Fruit fly (Drosophila melanogaster) whole organism, embryonic: Measurements from ENCODE around the gene RabX6.
A peak's percentile ranks its signal among the peaks of the same experiment; 100 is the strongest.

Source experiments
- CG11560 ChIP-seq: fragments of 200-800 bp; sonication (Bioruptor generic); IDR thresholded peaks from 3 replicates; pipeline ENCODE4 v1.3.6; 2022; ENCODE audit warnings: missing biosample characterization, missing genetic modification characterization
- CG12659 ChIP-seq: fragments of 200-800 bp; sonication (Bioruptor generic); optimal IDR thresholded peaks from 3 replicates; lab custom pipeline; 2017; ENCODE audit warnings: mild to moderate bottlenecking, missing biosample characterization, missing genetic modification reagents, missing genetic modification characterization
- CG12769 ChIP-seq: fragments of 200-800 bp; sonication (Bioruptor generic); optimal IDR thresholded peaks from 2 replicates; lab custom pipeline; 2019; ENCODE audit warnings: missing biosample characterization, mild to moderate bottlenecking, missing genetic modification characterization, moderate library complexity
- CG13287 ChIP-seq: fragments of 200-800 bp; sonication (Bioruptor generic); IDR thresholded peaks from 2 replicates; pipeline ENCODE4 v1.3.6; 2022; ENCODE audit warnings: missing biosample characterization, missing genetic modification characterization; ENCODE audit not compliant: partially characterized antibody
- CG13775 ChIP-seq: fragments of 200-800 bp; sonication (Bioruptor generic); optimal IDR thresholded peaks from 3 replicates; lab custom pipeline; 2017; ENCODE audit warnings: missing biosample characterization, mild to moderate bottlenecking, missing genetic modification characterization
- CG14014 ChIP-seq: fragments of 200-800 bp; sonication (Bioruptor generic); IDR thresholded peaks from 2 replicates; pipeline ENCODE4 v1.3.6; 2022; ENCODE audit warnings: missing biosample characterization, missing genetic modification characterization
- CG14050 ChIP-seq: fragments of 200-800 bp; sonication (Bioruptor generic); IDR thresholded peaks from 3 replicates; pipeline ENCODE4 v1.3.6; 2022; ENCODE audit warnings: missing biosample characterization, missing genetic modification characterization
- CG15601 ChIP-seq: fragments of 200-800 bp; sonication (Bioruptor generic); optimal IDR thresholded peaks from 3 replicates; lab custom pipeline; 2019; ENCODE audit warnings: missing biosample characterization, mild to moderate bottlenecking, missing genetic modification characterization, moderate library complexity
- CG1792 ChIP-seq: fragments of 200-800 bp; sonication (Bioruptor generic); optimal IDR thresholded peaks from 2 replicates; lab custom pipeline; 2016; ENCODE audit warnings: missing biosample characterization, missing genetic modification characterization
- CG18599 ChIP-seq: fragments of 200-800 bp; sonication (Bioruptor generic); optimal IDR thresholded peaks from 3 replicates; lab custom pipeline; 2017; ENCODE audit warnings: missing biosample characterization, missing genetic modification characterization, mild to moderate bottlenecking, moderate library complexity, missing genetic modification reagents
- CG18619 ChIP-seq: fragments of 200-800 bp; sonication (Bioruptor generic); optimal IDR thresholded peaks from 3 replicates; lab custom pipeline; 2017; ENCODE audit warnings: missing biosample characterization, mild to moderate bottlenecking, missing genetic modification characterization
- CG2199 ChIP-seq: fragments of 200-800 bp; sonication (Bioruptor generic); IDR thresholded peaks from 3 replicates; pipeline ENCODE4 v1.3.6; 2022; ENCODE audit warnings: missing biosample characterization, missing genetic modification characterization
- CG3407 ChIP-seq: fragments of 200-800 bp; sonication (Bioruptor generic); optimal IDR thresholded peaks from 2 replicates; lab custom pipeline; 2018; ENCODE audit warnings: missing biosample characterization, mild to moderate bottlenecking, missing genetic modification characterization
- CG34376 ChIP-seq: fragments of 200-800 bp; sonication (Bioruptor generic); optimal IDR thresholded peaks from 2 replicates; lab custom pipeline; 2018; ENCODE audit warnings: missing biosample characterization, mild to moderate bottlenecking, missing genetic modification characterization
- CG7556 ChIP-seq: fragments of 200-800 bp; sonication (Bioruptor generic); optimal IDR thresholded peaks from 2 replicates; lab custom pipeline; 2017; ENCODE audit warnings: missing biosample characterization, mild to moderate bottlenecking, missing genetic modification characterization
- CG7928 ChIP-seq: fragments of 200-800 bp; sonication (Bioruptor generic); optimal IDR thresholded peaks from 2 replicates; lab custom pipeline; 2017; ENCODE audit warnings: missing biosample characterization, mild to moderate bottlenecking, missing genetic modification characterization
- E2f1 ChIP-seq: fragments of 200-800 bp; sonication (Bioruptor generic); IDR thresholded peaks from 2 replicates; pipeline ENCODE4 v1.3.6; 2022; ENCODE audit warnings: missing biosample characterization, missing genetic modification characterization
- Hmr ChIP-seq: fragments of 200-800 bp; sonication (Bioruptor generic); optimal IDR thresholded peaks from 3 replicates; lab custom pipeline; 2017; ENCODE audit warnings: mild to moderate bottlenecking, missing biosample characterization, missing genetic modification reagents, missing genetic modification characterization
- Hr51 ChIP-seq, 2 experiments: fragments of 200-800 bp; sonication (Bioruptor generic); optimal IDR thresholded peaks; 2 replicates in 1 of 2; 3 replicates in 1 of 2; lab custom pipeline; 2016 to 2018; ENCODE audit warnings: missing biosample characterization in 2 of 2, missing genetic modification characterization in 2 of 2, mild to moderate bottlenecking in 1 of 2, moderate library complexity in 1 of 2
- MTF-1 ChIP-seq: fragments of 200-800 bp; sonication (Bioruptor generic); optimal IDR thresholded peaks from 2 replicates; lab custom pipeline; 2018; ENCODE audit warnings: missing biosample characterization, mild to moderate bottlenecking, missing genetic modification characterization, borderline replicate concordance
- Oaz ChIP-seq: fragments of 200-800 bp; sonication (Bioruptor generic); IDR thresholded peaks from 2 replicates; pipeline ENCODE4 v1.3.6; 2022; ENCODE audit warnings: missing biosample characterization, missing genetic modification characterization
- Pdp1 ChIP-seq, 2 experiments: fragments of 200-800 bp; sonication (Bioruptor generic); optimal IDR thresholded peaks; 3 replicates each; lab custom pipeline; 2016; ENCODE audit warnings: missing biosample characterization in 2 of 2, missing genetic modification characterization in 2 of 2, mild to moderate bottlenecking in 1 of 2, moderate library complexity in 1 of 2
- Stat92E ChIP-seq, 3 experiments: fragments of >200 bp in 2 of 3; fragments of 200-800 bp in 1 of 3; sonication (Bioruptor generic) in 1 of 3; optimal IDR thresholded peaks; 2 replicates each; lab custom pipeline; 2017 to 2019; ENCODE audit warnings: missing biosample characterization in 3 of 3, missing genetic modification characterization in 3 of 3, mild to moderate bottlenecking in 1 of 3, moderate library complexity in 1 of 3
- YL-1 ChIP-seq: fragments of 200-800 bp; sonication (Bioruptor generic); optimal IDR thresholded peaks from 3 replicates; lab custom pipeline; 2017; ENCODE audit warnings: missing biosample characterization, mild to moderate bottlenecking, missing genetic modification characterization
- abd-A ChIP-seq: fragments of 200-800 bp; sonication (Bioruptor generic); optimal IDR thresholded peaks from 3 replicates; lab custom pipeline; 2019; ENCODE audit warnings: missing biosample characterization, mild to moderate bottlenecking, missing genetic modification characterization, moderate library complexity
- ac ChIP-seq: fragments of 200-800 bp; sonication (Bioruptor generic); optimal IDR thresholded peaks from 3 replicates; lab custom pipeline; 2017; ENCODE audit warnings: missing biosample characterization, mild to moderate bottlenecking, missing genetic modification characterization
- ap ChIP-seq: fragments of 200-800 bp; sonication (Bioruptor generic); IDR thresholded peaks from 2 replicates; pipeline ENCODE4 v1.3.6; 2022; ENCODE audit warnings: missing biosample characterization, missing genetic modification characterization
- bowl ChIP-seq: fragments of 200-800 bp; sonication (Bioruptor generic); IDR thresholded peaks from 2 replicates; pipeline ENCODE4 v1.3.6; 2022; ENCODE audit warnings: missing biosample characterization, missing genetic modification characterization
- cas ChIP-seq: fragments of 200-800 bp; sonication (Bioruptor generic); IDR thresholded peaks from 2 replicates; pipeline ENCODE4 v1.3.6; 2022; ENCODE audit warnings: missing biosample characterization, missing genetic modification characterization
- crol ChIP-seq: fragments of 200-800 bp; sonication (Bioruptor generic); IDR thresholded peaks from 2 replicates; pipeline ENCODE4 v1.3.6; 2022; ENCODE audit warnings: missing biosample characterization, missing genetic modification characterization
- emc ChIP-seq: fragments of 200-800 bp; sonication (Bioruptor generic); optimal IDR thresholded peaks from 2 replicates; lab custom pipeline; 2016; ENCODE audit warnings: missing biosample characterization, missing genetic modification characterization
- fd64A ChIP-seq: fragments of 200-800 bp; sonication (Bioruptor generic); optimal IDR thresholded peaks from 3 replicates; lab custom pipeline; 2018; ENCODE audit warnings: missing biosample characterization, mild to moderate bottlenecking, missing genetic modification characterization
- ftz-f1 ChIP-seq: fragments of 200-800 bp; sonication (Bioruptor generic); optimal IDR thresholded peaks from 2 replicates; lab custom pipeline; 2016; ENCODE audit warnings: missing biosample characterization, missing genetic modification characterization
- fu2 ChIP-seq: fragments of 200-800 bp; sonication (Bioruptor generic); optimal IDR thresholded peaks from 2 replicates; lab custom pipeline; 2016; ENCODE audit warnings: missing biosample characterization, missing genetic modification characterization
- gsb-n ChIP-seq: fragments of 200-800 bp; sonication (Bioruptor generic); optimal IDR thresholded peaks from 3 replicates; lab custom pipeline; 2018; ENCODE audit warnings: missing biosample characterization, mild to moderate bottlenecking, missing genetic modification characterization
- h ChIP-seq: fragments of >200 bp; optimal IDR thresholded peaks from 2 replicates; lab custom pipeline; 2017
- nau ChIP-seq: fragments of 200-800 bp; sonication (Bioruptor generic); optimal IDR thresholded peaks from 3 replicates; lab custom pipeline; 2017; ENCODE audit warnings: missing biosample characterization, mild to moderate bottlenecking, missing genetic modification characterization, missing genetic modification reagents
- onecut ChIP-seq: fragments of 200-800 bp; sonication (Bioruptor generic); IDR thresholded peaks from 2 replicates; pipeline ENCODE4 v1.3.6; 2022; ENCODE audit warnings: missing biosample characterization, missing genetic modification characterization
- psq ChIP-seq: fragments of 200-800 bp; sonication (Bioruptor generic); optimal IDR thresholded peaks from 2 replicates; lab custom pipeline; 2017; ENCODE audit warnings: missing biosample characterization, missing genetic modification characterization
- ro ChIP-seq: fragments of 200-800 bp; sonication (Bioruptor generic); IDR thresholded peaks from 2 replicates; pipeline ENCODE4 v1.3.6; 2022; ENCODE audit warnings: missing biosample characterization, missing genetic modification characterization
- sqz ChIP-seq: fragments of 200-800 bp; sonication (Bioruptor generic); optimal IDR thresholded peaks from 3 replicates; lab custom pipeline; 2018; ENCODE audit warnings: missing biosample characterization, mild to moderate bottlenecking, missing genetic modification characterization
- tup ChIP-seq: fragments of 200-800 bp; sonication (Bioruptor generic); optimal IDR thresholded peaks from 2 replicates; lab custom pipeline; 2016; ENCODE audit warnings: missing biosample characterization, mild to moderate bottlenecking, missing genetic modification characterization, moderate library complexity
- unc-4 ChIP-seq: fragments of 200-800 bp; sonication (Bioruptor generic); IDR thresholded peaks from 2 replicates; pipeline ENCODE4 v1.3.6; 2022; ENCODE audit warnings: missing biosample characterization, missing genetic modification characterization; ENCODE audit not compliant: partially characterized antibody
- vvl ChIP-seq: fragments of 200-800 bp; sonication (Bioruptor generic); IDR thresholded peaks from 2 replicates; pipeline ENCODE4 v1.3.6; 2022; ENCODE audit warnings: missing biosample characterization, missing genetic modification characterization
- wdn ChIP-seq: fragments of 200-800 bp; sonication (Bioruptor generic); IDR thresholded peaks from 2 replicates; pipeline ENCODE4 v1.3.6; 2022; ENCODE audit warnings: missing biosample characterization, missing genetic modification characterization
- zen2 ChIP-seq: fragments of 200-800 bp; sonication (Bioruptor generic); IDR thresholded peaks from 3 replicates; pipeline ENCODE4 v1.3.6; 2022; ENCODE audit warnings: missing biosample characterization, missing genetic modification characterization; ENCODE audit not compliant: partially characterized antibody

The RabX6 gene

dm6 chr3L:642865-643738 is 47.2 kb upstream of the RabX6 start (continued):
- TF ChIP-seq CG12769 (tag; lab: Kevin White, UChicago) (peak; percentile 67), CG3407 (GFP tag; lab: Kevin White, UChicago) (peak; percentile 45), unc-4 (GFP tag; lab: Robert Waterston, UW) (no peak), sqz (peak; percentile 34), Hmr (GFP tag; lab: Kevin White, UChicago) (peak; percentile 17), vvl (GFP tag; lab: Robert Waterston, UW) (0 out of 2 replicates have a peak, but pooled peaks have one; percentile 43), zen2 (GFP tag; lab: Robert Waterston, UW) (0 out of 3 replicates have a peak, but pooled peaks have one; percentile 24), CG18619 (GFP tag; lab: Kevin White, UChicago) (peak; percentile 27), CG13287 (GFP tag; lab: Robert Waterston, UW) (0 out of 2 replicates have a peak, but pooled peaks have one; percentile 20), crol (GFP tag; lab: Robert Waterston, UW) (0 out of 2 replicates have a peak, but pooled peaks have one; percentile 7), CG14014 (GFP tag; lab: Robert Waterston, UW) (peak; percentile 13; the same call in 1 of the 2 replicates), CG34376 (GFP tag; lab: Kevin White, UChicago) (peak; percentile 81), abd-A (peak; percentile 54), fu2 (GFP tag; lab: Kevin White, UChicago) (no peak), CG18599 (peak; percentile 67), CG12659 (peak; percentile 20), fd64A (peak; percentile 65), CG7556 (GFP tag; lab: Kevin White, UChicago) (peak; percentile 18), CG15601 (tag; lab: Kevin White, UChicago) (peak; percentile 32), Pdp1 (GFP tag; optimal IDR thresholded peaks at IDR 0.05; lab: Kevin White, UChicago) (peak in 1 of 2 experiments; percentile 96), Oaz (GFP tag; lab: Robert Waterston, UW) (no peak), YL-1 (GFP tag; lab: Kevin White, UChicago) (peak; percentile 29), tup (GFP tag; lab: Kevin White, UChicago) (peak; percentile 19), ap (GFP tag; lab: Robert Waterston, UW) (0 out of 2 replicates have a peak, but pooled peaks have one; percentile 2)

DNA sequence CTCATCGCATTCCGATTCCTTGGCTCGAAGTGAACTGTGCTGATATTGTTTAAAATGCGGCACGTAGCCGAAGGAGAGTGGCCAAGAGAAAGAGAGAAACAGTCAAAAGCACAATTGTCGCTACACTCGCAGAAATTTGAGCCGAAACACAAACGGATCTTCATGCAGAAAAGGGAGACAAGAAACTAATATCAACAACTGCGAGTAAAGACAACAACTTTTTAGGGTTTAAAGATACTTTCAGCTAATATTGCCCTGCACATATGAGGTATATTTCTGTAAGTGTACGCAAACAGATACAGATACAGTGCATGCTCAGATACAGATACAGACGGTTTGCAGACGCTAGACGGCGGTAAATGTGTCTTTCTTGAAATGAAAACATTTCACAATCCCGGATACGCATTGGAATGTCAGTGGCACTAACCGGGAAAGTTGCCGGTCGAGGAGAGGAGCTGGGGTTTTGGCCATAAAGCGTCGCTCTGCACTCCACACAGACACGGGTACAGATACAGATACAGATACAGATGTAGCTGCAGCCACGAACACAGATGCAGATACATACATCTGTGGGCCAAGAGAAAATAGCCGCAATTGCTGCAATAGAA is 46.1 kb upstream of the RabX6 start:
- TF ChIP-seq ac (GFP tag; lab: Kevin White, UChicago) (peak; percentile 34), ftz-f1 (GFP tag; lab: Kevin White, UChicago) (no peak), bowl (GFP tag; lab: Robert Waterston, UW) (peak; percentile 57), E2f1 (peak; percentile 82), cas (GFP tag; lab: Robert Waterston, UW) (no peak), onecut (peak; percentile 79), MTF-1 (peak; percentile 83), psq (peak; percentile 65), h (lab: Kevin White, UChicago) (no peak), CG1792 (GFP tag; lab: Kevin White, UChicago) (peak; percentile 83), ro (peak; percentile 65), wdn (peak; percentile 78), Hr51 (GFP tag; optimal IDR thresholded peaks at IDR 0.05; lab: Kevin White, UChicago) (peak; percentile 47 to 89), CG14050 (GFP tag; lab: Robert Waterston, UW) (peak; percentile 83), emc (GFP tag; lab: Kevin White, UChicago) (peak; percentile 47), CG15601 (tag; lab: Kevin White, UChicago) (peak; percentile 78), CG13775 (GFP tag; lab: Kevin White, UChicago) (peak; percentile 70), CG2199 (peak; percentile 85; the same call in 2 of the 3 replicates), gsb-n (tag; lab: Kevin White, UChicago) (peak; percentile 82), nau (GFP tag; lab: Kevin White, UChicago) (peak; percentile 87), CG11560 (peak; percentile 58; the same call in 1 of the 3 replicates), Stat92E (GFP tag; optimal IDR thresholded peaks at IDR 0.05; lab: Kevin White, UChicago) (no peak), CG7928 (peak; percentile 4)
